Fruit fly (Drosophila melanogaster) whole organism, embryonic: ENCODE measurements around the gene CG31174.

ENCODE experiments used
- C15 ChIP-seq: fragments of 200-800 bp; sonication (Bioruptor generic); IDR thresholded peaks from 3 replicates; pipeline ENCODE4 v1.3.6; 2022; ENCODE audit warnings: missing biosample characterization, missing genetic modification characterization
- CG12391 ChIP-seq: fragments of 200-800 bp; sonication (Bioruptor generic); optimal IDR thresholded peaks from 3 replicates; lab custom pipeline; 2018; ENCODE audit warnings: missing biosample characterization, mild to moderate bottlenecking, missing genetic modification characterization, moderate library complexity
- CG13287 ChIP-seq: fragments of 200-800 bp; sonication (Bioruptor generic); IDR thresholded peaks from 2 replicates; pipeline ENCODE4 v1.3.6; 2022; ENCODE audit warnings: missing biosample characterization, missing genetic modification characterization; ENCODE audit not compliant: partially characterized antibody
- CG14860 ChIP-seq: fragments of 200-800 bp; sonication (Bioruptor generic); IDR thresholded peaks from 3 replicates; pipeline ENCODE4 v1.3.6; 2022; ENCODE audit warnings: missing biosample characterization, missing genetic modification characterization; ENCODE audit not compliant: partially characterized antibody
- CG15514 ChIP-seq: fragments of 200-800 bp; sonication (Bioruptor generic); optimal IDR thresholded peaks from 3 replicates; lab custom pipeline; 2017; ENCODE audit warnings: missing biosample characterization, missing genetic modification characterization, mild to moderate bottlenecking, moderate library complexity, missing genetic modification reagents
- CG17359 ChIP-seq: fragments of 200-800 bp; sonication (Bioruptor generic); optimal IDR thresholded peaks from 3 replicates; lab custom pipeline; 2018; ENCODE audit warnings: missing biosample characterization, mild to moderate bottlenecking, missing genetic modification characterization, moderate library complexity
- CG18262 ChIP-seq: fragments of 200-800 bp; optimal IDR thresholded peaks from 3 replicates; lab custom pipeline; 2019; ENCODE audit warnings: missing biosample characterization, mild to moderate bottlenecking, missing genetic modification characterization, moderate library complexity
- CG2116 ChIP-seq: fragments of 200-800 bp; sonication (Bioruptor generic); optimal IDR thresholded peaks from 3 replicates; lab custom pipeline; 2018; ENCODE audit warnings: missing biosample characterization, mild to moderate bottlenecking, missing genetic modification characterization
- CG2199 ChIP-seq: fragments of 200-800 bp; sonication (Bioruptor generic); IDR thresholded peaks from 3 replicates; pipeline ENCODE4 v1.3.6; 2022; ENCODE audit warnings: missing biosample characterization, missing genetic modification characterization
- CG2678 ChIP-seq: fragments of 200-800 bp; sonication (Bioruptor generic); optimal IDR thresholded peaks from 3 replicates; lab custom pipeline; 2019; ENCODE audit warnings: missing biosample characterization, mild to moderate bottlenecking, missing genetic modification characterization, moderate library complexity
- CG2712 ChIP-seq: fragments of 200-800 bp; optimal IDR thresholded peaks from 3 replicates; lab custom pipeline; 2019; ENCODE audit warnings: missing biosample characterization, mild to moderate bottlenecking, missing genetic modification characterization, moderate library complexity
- CG34422 ChIP-seq: fragments of 200-800 bp; sonication (Bioruptor generic); IDR thresholded peaks from 3 replicates; pipeline ENCODE4 v1.3.6; 2022; ENCODE audit warnings: missing biosample characterization, missing genetic modification characterization
- CG42726 ChIP-seq: fragments of 200-800 bp; sonication (Bioruptor generic); IDR thresholded peaks from 2 replicates; pipeline ENCODE4 v1.3.6; 2022; ENCODE audit warnings: missing biosample characterization, missing genetic modification characterization; ENCODE audit not compliant: partially characterized antibody
- CG4730 ChIP-seq: fragments of 200-800 bp; sonication (Bioruptor generic); IDR thresholded peaks from 2 replicates; pipeline ENCODE4 v1.3.6; 2022; ENCODE audit warnings: missing biosample characterization, missing genetic modification characterization
- CG6854 ChIP-seq: fragments of 200-800 bp; sonication (Bioruptor generic); optimal IDR thresholded peaks from 3 replicates; lab custom pipeline; 2017; ENCODE audit warnings: missing biosample characterization, mild to moderate bottlenecking, missing genetic modification characterization
- CG7839 ChIP-seq: fragments of 200-800 bp; sonication (Bioruptor generic); optimal IDR thresholded peaks from 3 replicates; lab custom pipeline; 2018; ENCODE audit warnings: missing biosample characterization, mild to moderate bottlenecking, missing genetic modification characterization, moderate library complexity
- CG8765 ChIP-seq: fragments of 200-800 bp; sonication (Bioruptor generic); IDR thresholded peaks from 2 replicates; pipeline ENCODE4 v1.3.6; 2022; ENCODE audit warnings: missing biosample characterization, missing genetic modification characterization
- CG9215 ChIP-seq: fragments of 200-800 bp; sonication (Bioruptor generic); IDR thresholded peaks from 2 replicates; pipeline ENCODE4 v1.3.6; 2022; ENCODE audit warnings: missing biosample characterization, missing genetic modification characterization
- CG9609 ChIP-seq: fragments of 200-800 bp; sonication (Bioruptor generic); optimal IDR thresholded peaks from 3 replicates; lab custom pipeline; 2016; ENCODE audit warnings: missing biosample characterization, missing genetic modification characterization
- CG9727 ChIP-seq: fragments of 200-800 bp; sonication (Bioruptor generic); optimal IDR thresholded peaks from 3 replicates; lab custom pipeline; 2017; ENCODE audit warnings: missing biosample characterization, mild to moderate bottlenecking, missing genetic modification characterization
- Deaf1 ChIP-seq: fragments of 200-800 bp; optimal IDR thresholded peaks from 3 replicates; lab custom pipeline; 2019; ENCODE audit warnings: missing biosample characterization, mild to moderate bottlenecking, missing genetic modification characterization, moderate library complexity
- Drgx ChIP-seq: fragments of 200-800 bp; sonication (Bioruptor generic); IDR thresholded peaks from 2 replicates; pipeline ENCODE4 v1.3.6; 2022; ENCODE audit warnings: missing biosample characterization, missing genetic modification characterization
- H15 ChIP-seq: fragments of 200-800 bp; sonication (Bioruptor generic); IDR thresholded peaks from 3 replicates; pipeline ENCODE4 v1.3.6; 2022; ENCODE audit warnings: missing biosample characterization, missing genetic modification characterization
- Lhr ChIP-seq: fragments of 200-800 bp; sonication (Bioruptor generic); optimal IDR thresholded peaks from 3 replicates; lab custom pipeline; 2017; ENCODE audit warnings: mild to moderate bottlenecking, missing biosample characterization, missing genetic modification reagents, missing genetic modification characterization
- Ptx1 ChIP-seq: fragments of 200-800 bp; sonication (Bioruptor generic); IDR thresholded peaks from 2 replicates; pipeline ENCODE4 v1.3.6; 2022; ENCODE audit warnings: missing biosample characterization, missing genetic modification characterization
- Ssrp ChIP-seq: fragments of 200-800 bp; sonication (Bioruptor generic); optimal IDR thresholded peaks from 2 replicates; lab custom pipeline; 2018; ENCODE audit warnings: missing biosample characterization, mild to moderate bottlenecking, missing genetic modification characterization, moderate library complexity
- Tbp ChIP-seq: fragments of >200 bp; optimal IDR thresholded peaks from 2 replicates; lab custom pipeline; 2018; ENCODE audit warnings: missing biosample characterization, missing genetic modification characterization
- ara ChIP-seq: fragments of 200-800 bp; sonication (Bioruptor generic); IDR thresholded peaks from 2 replicates; pipeline ENCODE4 v1.3.6; 2022; ENCODE audit warnings: missing biosample characterization, missing genetic modification characterization
- bcd ChIP-seq: fragments of 200-800 bp; sonication (Bioruptor generic); optimal IDR thresholded peaks from 2 replicates; lab custom pipeline; 2017; ENCODE audit warnings: missing biosample characterization, mild to moderate bottlenecking, missing genetic modification characterization
- cato ChIP-seq: fragments of 200-800 bp; sonication (Bioruptor generic); optimal IDR thresholded peaks from 2 replicates; lab custom pipeline; 2016; ENCODE audit warnings: missing biosample characterization, missing genetic modification characterization, borderline replicate concordance
- caup ChIP-seq: fragments of 200-800 bp; sonication (Bioruptor generic); optimal IDR thresholded peaks from 3 replicates; lab custom pipeline; 2017; ENCODE audit warnings: missing biosample characterization, mild to moderate bottlenecking, missing genetic modification characterization, moderate library complexity; ENCODE audit not compliant: severe bottlenecking
- dm ChIP-seq: fragments of 200-800 bp; sonication (Bioruptor generic); optimal IDR thresholded peaks from 3 replicates; lab custom pipeline; 2016; ENCODE audit warnings: missing biosample characterization, missing genetic modification characterization
- dmrt11E ChIP-seq: fragments of 200-800 bp; sonication (Bioruptor generic); optimal IDR thresholded peaks from 3 replicates; lab custom pipeline; 2018; ENCODE audit warnings: missing biosample characterization, mild to moderate bottlenecking, missing genetic modification characterization, moderate library complexity
- esg ChIP-seq: fragments of 200-800 bp; sonication (Bioruptor generic); conservative IDR thresholded peaks from 2 replicates; pipeline ENCODE4 v1.3.6; 2022; ENCODE audit warnings: missing biosample characterization, missing genetic modification characterization
- fru ChIP-seq: fragments of >200 bp; optimal IDR thresholded peaks from 2 replicates; lab custom pipeline; 2017
- gem ChIP-seq: fragments of 200-800 bp; sonication (Bioruptor generic); optimal IDR thresholded peaks from 2 replicates; lab custom pipeline; 2019; ENCODE audit warnings: missing biosample characterization, mild to moderate bottlenecking, missing genetic modification characterization, moderate library complexity
- grau ChIP-seq: fragments of 200-800 bp; optimal IDR thresholded peaks from 3 replicates; lab custom pipeline; 2019; ENCODE audit warnings: missing biosample characterization, mild to moderate bottlenecking, missing genetic modification characterization, moderate library complexity
- kah ChIP-seq: fragments of 200-800 bp; sonication (Bioruptor generic); optimal IDR thresholded peaks from 2 replicates; lab custom pipeline; 2018; ENCODE audit warnings: missing biosample characterization, mild to moderate bottlenecking, missing genetic modification characterization
- lola ChIP-seq, 3 experiments: fragments of >200 bp in 2 of 3; fragments of 200-800 bp in 1 of 3; sonication (Bioruptor generic) in 1 of 3; optimal IDR thresholded peaks; 2 replicates each; lab custom pipeline; 2017 to 2019; ENCODE audit warnings: missing biosample characterization in 3 of 3, missing genetic modification characterization in 3 of 3, mild to moderate bottlenecking in 1 of 3, moderate library complexity in 1 of 3
- otp ChIP-seq: fragments of 200-800 bp; sonication (Bioruptor generic); IDR thresholded peaks from 3 replicates; pipeline ENCODE4, ENCODE4 v1.3.6; 2022; ENCODE audit warnings: missing biosample characterization, missing genetic modification characterization
- pros ChIP-seq: fragments of 200-800 bp; sonication (Bioruptor generic); optimal IDR thresholded peaks from 3 replicates; lab custom pipeline; 2019; ENCODE audit warnings: missing biosample characterization, mild to moderate bottlenecking, missing genetic modification characterization, moderate library complexity
- sc ChIP-seq, 3 experiments: fragments of >200 bp in 2 of 3; fragments of 200-800 bp in 1 of 3; sonication (Bioruptor generic) in 1 of 3; optimal IDR thresholded peaks; 2 replicates in 2 of 3; 3 replicates in 1 of 3; lab custom pipeline; 2017; ENCODE audit warnings: mild to moderate bottlenecking in 1 of 3, missing biosample characterization in 1 of 3, missing genetic modification characterization in 1 of 3, missing genetic modification reagents in 1 of 3
- sens ChIP-seq: fragments of 200-800 bp; sonication (Bioruptor generic); peaks from one replicate; lab custom pipeline; 2016; ENCODE audit warnings: missing biosample characterization, missing genetic modification characterization
- sisA ChIP-seq: fragments of 200-800 bp; sonication (Bioruptor generic); IDR thresholded peaks from 2 replicates; pipeline ENCODE4 v1.3.6; 2022; ENCODE audit warnings: missing biosample characterization, missing genetic modification characterization
- sug ChIP-seq: fragments of 200-800 bp; optimal IDR thresholded peaks from 2 replicates; lab custom pipeline; 2019; ENCODE audit warnings: missing biosample characterization, mild to moderate bottlenecking, missing genetic modification characterization, moderate library complexity
- tap ChIP-seq: fragments of 200-800 bp; optimal IDR thresholded peaks from 3 replicates; lab custom pipeline; 2019; ENCODE audit warnings: missing biosample characterization, mild to moderate bottlenecking, missing genetic modification characterization, moderate library complexity
- zen2 ChIP-seq: fragments of 200-800 bp; sonication (Bioruptor generic); IDR thresholded peaks from 3 replicates; pipeline ENCODE4 v1.3.6; 2022; ENCODE audit warnings: missing biosample characterization, missing genetic modification characterization; ENCODE audit not compliant: partially characterized antibody
- zf30C ChIP-seq: fragments of 200-800 bp; sonication (Bioruptor generic); optimal IDR thresholded peaks from 3 replicates; lab custom pipeline; 2018; ENCODE audit warnings: missing biosample characterization, mild to moderate bottlenecking, missing genetic modification characterization

CG31174 gene

DNA sequence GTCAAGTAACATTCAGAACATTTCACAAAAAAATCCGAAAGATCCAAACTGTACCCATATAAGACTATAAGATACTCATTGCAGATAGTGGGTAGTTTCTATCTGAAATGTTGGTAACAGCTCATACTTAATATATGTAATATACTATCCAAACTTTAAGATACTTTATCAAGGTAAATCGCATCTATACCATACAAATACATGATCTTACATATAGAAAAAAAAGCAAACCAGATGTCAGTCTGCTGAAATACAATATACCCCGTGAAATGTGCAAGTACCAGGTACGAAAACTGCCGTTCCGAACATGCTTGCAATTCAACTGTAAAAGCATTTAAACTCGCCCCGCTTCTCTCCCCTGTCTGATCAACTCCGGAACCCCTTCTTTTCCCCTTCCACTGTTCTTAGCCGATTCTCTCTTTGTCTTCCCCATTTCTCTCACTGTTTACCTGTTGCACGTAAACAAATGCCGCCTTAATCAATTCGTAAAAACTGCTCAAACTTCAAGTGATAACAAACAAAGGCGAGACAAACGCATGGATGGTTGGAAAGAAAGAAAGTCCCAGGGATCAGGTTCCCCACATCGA, 41.8 kb downstream of the CG31174 start (continued):
- TF ChIP-seq Drgx (peak; percentile 34; the same call in 1 of the 2 replicates), esg (GFP tag; lab: Robert Waterston, UW) (0 out of 2 replicates have a peak, but pooled peaks have one; percentile 9), dmrt11E (tag; lab: Kevin White, UChicago) (peak; percentile 9), sens (GFP tag; lab: Kevin White, UChicago) (peak; percentile 2), Deaf1 (tag; lab: Kevin White, UChicago) (no peak), CG9727 (GFP tag; lab: Kevin White, UChicago) (no peak), Ptx1 (0 out of 2 replicates have a peak, but pooled peaks have one; percentile 21), zen2 (GFP tag; lab: Robert Waterston, UW) (no peak), Ssrp (peak; percentile 2), CG2678 (tag; lab: Kevin White, UChicago) (no peak), C15 (no peak), CG7839 (tag; lab: Kevin White, UChicago) (no peak), CG17359 (no peak), CG42726 (GFP tag; lab: Robert Waterston, UW) (no peak), CG14860 (GFP tag; lab: Robert Waterston, UW) (0 out of 3 replicates have a peak, but pooled peaks have one; percentile 16), CG13287 (no peak), CG4730 (GFP tag; lab: Robert Waterston, UW) (no peak), CG2199 (GFP tag; lab: Robert Waterston, UW) (peak; percentile 49; the same call in 2 of the 3 replicates), CG2712 (tag; lab: Kevin White, UChicago) (peak; percentile 34), CG2116 (no peak), dm (GFP tag; lab: Kevin White, UChicago) (no peak), CG18262 (tag; lab: Kevin White, UChicago) (peak; percentile 7), pros (GFP tag; lab: Kevin White, UChicago) (peak; percentile 43), lola (GFP tag; optimal IDR thresholded peaks at IDR 0.05; lab: Kevin White, UChicago) (peak in 1 of 3 experiments; percentile 3), zf30C (GFP tag; lab: Kevin White, UChicago) (peak; percentile 65), gem (tag; lab: Kevin White, UChicago) (peak; percentile 11), cato (GFP tag; lab: Kevin White, UChicago) (no peak), sug (tag; lab: Kevin White, UChicago) (no peak), CG34422 (GFP tag; lab: Robert Waterston, UW) (0 out of 3 replicates have a peak, but pooled peaks have one; percentile 23), CG15514 (no peak), CG9215 (GFP tag; lab: Robert Waterston, UW) (no peak), Lhr (GFP tag; lab: Kevin White, UChicago) (no peak), grau (no peak), sisA (GFP tag; lab: Robert Waterston, UW) (no peak), H15 (GFP tag; lab: Robert Waterston, UW) (no peak), tap (no peak), kah (peak; percentile 59), bcd (GFP tag; lab: Kevin White, UChicago) (no peak), caup (no peak), otp (GFP tag; lab: Robert Waterston, UW) (0 out of 3 replicates have a peak, but pooled peaks have one; percentile 11), CG9609 (no peak), CG6854 (GFP tag; lab: Kevin White, UChicago) (no peak), CG12391 (tag; lab: Kevin White, UChicago) (peak; percentile 15), fru (lab: Kevin White, UChicago) (no peak), sc (optimal IDR thresholded peaks at IDR 0.05; lab: Kevin White, UChicago) (no peak), sc (GFP tag; optimal IDR thresholded peaks at IDR 0.05; lab: Kevin White, UChicago) (no peak), CG8765 (GFP tag; lab: Robert Waterston, UW) (no peak), Tbp (no peak), ara (GFP tag; lab: Robert Waterston, UW) (no peak)
